Fruit fly (Drosophila melanogaster) whole organism, embryonic: ENCODE measurements around the gene CG34162.

Experiments
- Ada2b ChIP-seq: fragments of 200-800 bp; sonication (Bioruptor generic); IDR thresholded peaks from 2 replicates; pipeline ENCODE4 v1.3.6; 2022; ENCODE audit warnings: missing biosample characterization, missing genetic modification characterization
- Bgb ChIP-seq: fragments of 200-800 bp; sonication (Bioruptor generic); IDR thresholded peaks from 2 replicates; pipeline ENCODE4 v1.3.6; 2022; ENCODE audit warnings: missing biosample characterization, missing genetic modification characterization; ENCODE audit not compliant: partially characterized antibody
- CG10366 ChIP-seq: fragments of 200-800 bp; sonication (Bioruptor generic); IDR thresholded peaks from 2 replicates; pipeline ENCODE4 v1.3.6; 2022; ENCODE audit warnings: missing biosample characterization, missing genetic modification characterization
- CG10462 ChIP-seq: fragments of 200-800 bp; sonication (Bioruptor generic); optimal IDR thresholded peaks from 2 replicates; lab custom pipeline; 2016; ENCODE audit warnings: missing biosample characterization, missing genetic modification characterization
- CG11456 ChIP-seq: fragments of 200-800 bp; sonication (Bioruptor generic); IDR thresholded peaks from 3 replicates; pipeline ENCODE4 v1.3.6; 2022; ENCODE audit warnings: missing biosample characterization, missing genetic modification characterization
- CG12155 ChIP-seq: fragments of 200-800 bp; sonication (Bioruptor generic); optimal IDR thresholded peaks from 3 replicates; lab custom pipeline; 2016; ENCODE audit warnings: missing biosample characterization, missing genetic modification characterization
- CG12219 ChIP-seq: fragments of 200-800 bp; sonication (Bioruptor generic); optimal IDR thresholded peaks from 3 replicates; lab custom pipeline; 2018; ENCODE audit warnings: missing biosample characterization, mild to moderate bottlenecking, missing genetic modification characterization
- CG12942 ChIP-seq: fragments of 200-800 bp; sonication (Bioruptor generic); optimal IDR thresholded peaks from 3 replicates; lab custom pipeline; 2016; ENCODE audit warnings: missing biosample characterization, missing genetic modification characterization
- CG15073 ChIP-seq: fragments of 200-800 bp; sonication (Bioruptor generic); optimal IDR thresholded peaks from 2 replicates; lab custom pipeline; 2016; ENCODE audit warnings: missing biosample characterization, missing genetic modification characterization
- CG15269 ChIP-seq: fragments of 200-800 bp; sonication (Bioruptor generic); optimal IDR thresholded peaks from 2 replicates; lab custom pipeline; 2018; ENCODE audit warnings: missing biosample characterization, mild to moderate bottlenecking, missing genetic modification characterization, moderate library complexity
- CG18619 ChIP-seq: fragments of 200-800 bp; sonication (Bioruptor generic); optimal IDR thresholded peaks from 3 replicates; lab custom pipeline; 2017; ENCODE audit warnings: missing biosample characterization, mild to moderate bottlenecking, missing genetic modification characterization
- CG30020 ChIP-seq: fragments of 200-800 bp; optimal IDR thresholded peaks from 2 replicates; lab custom pipeline; 2019; ENCODE audit warnings: missing biosample characterization, mild to moderate bottlenecking, missing genetic modification characterization, moderate library complexity
- CG3163 ChIP-seq: fragments of 200-800 bp; sonication (Bioruptor generic); optimal IDR thresholded peaks from 3 replicates; lab custom pipeline; 2016; ENCODE audit warnings: missing biosample characterization, missing genetic modification characterization
- CG3407 ChIP-seq: fragments of 200-800 bp; sonication (Bioruptor generic); optimal IDR thresholded peaks from 2 replicates; lab custom pipeline; 2018; ENCODE audit warnings: missing biosample characterization, mild to moderate bottlenecking, missing genetic modification characterization
- CG5245 ChIP-seq: fragments of 200-800 bp; sonication (Bioruptor generic); optimal IDR thresholded peaks from 3 replicates; lab custom pipeline; 2016; ENCODE audit warnings: missing biosample characterization, missing genetic modification characterization
- CG6272 ChIP-seq: fragments of 200-800 bp; sonication (Bioruptor generic); IDR thresholded peaks from 2 replicates; pipeline ENCODE4 v1.3.6; 2022; ENCODE audit warnings: missing biosample characterization, missing genetic modification characterization
- CG6791 ChIP-seq: fragments of 200-800 bp; sonication (Bioruptor generic); IDR thresholded peaks from 3 replicates; pipeline ENCODE4 v1.3.6; 2022; ENCODE audit warnings: missing biosample characterization, missing genetic modification characterization; ENCODE audit not compliant: partially characterized antibody
- CG7556 ChIP-seq: fragments of 200-800 bp; sonication (Bioruptor generic); optimal IDR thresholded peaks from 2 replicates; lab custom pipeline; 2017; ENCODE audit warnings: missing biosample characterization, mild to moderate bottlenecking, missing genetic modification characterization
- CG8765 ChIP-seq: fragments of 200-800 bp; sonication (Bioruptor generic); IDR thresholded peaks from 2 replicates; pipeline ENCODE4 v1.3.6; 2022; ENCODE audit warnings: missing biosample characterization, missing genetic modification characterization
- CHES-1-like ChIP-seq: fragments of 200-800 bp; sonication (Bioruptor generic); optimal IDR thresholded peaks from 2 replicates; lab custom pipeline; 2016; ENCODE audit warnings: missing biosample characterization, missing genetic modification characterization
- Camta ChIP-seq: fragments of 200-800 bp; sonication (Bioruptor generic); optimal IDR thresholded peaks from 2 replicates; lab custom pipeline; 2016; ENCODE audit warnings: missing biosample characterization, missing genetic modification characterization
- D19B ChIP-seq: fragments of 200-800 bp; sonication (Bioruptor generic); optimal IDR thresholded peaks from 2 replicates; lab custom pipeline; 2017; ENCODE audit warnings: missing biosample characterization, mild to moderate bottlenecking, missing genetic modification characterization
- Dp ChIP-seq: fragments of 200-800 bp; sonication (Bioruptor generic); optimal IDR thresholded peaks from 2 replicates; lab custom pipeline; 2018; ENCODE audit warnings: missing biosample characterization, mild to moderate bottlenecking, missing genetic modification characterization, moderate library complexity
- H2.0 ChIP-seq: fragments of 200-800 bp; sonication (Bioruptor generic); IDR thresholded peaks from 2 replicates; pipeline ENCODE4 v1.3.6; 2022; ENCODE audit warnings: missing biosample characterization, missing genetic modification characterization
- Hr3 ChIP-seq: fragments of 200-800 bp; sonication (Bioruptor generic); optimal IDR thresholded peaks from 3 replicates; lab custom pipeline; 2016; ENCODE audit warnings: missing biosample characterization, missing genetic modification characterization
- Hr39 ChIP-seq: fragments of >200 bp; optimal IDR thresholded peaks from 2 replicates; lab custom pipeline; 2017
- Hr51 ChIP-seq, 2 experiments: fragments of 200-800 bp; sonication (Bioruptor generic); optimal IDR thresholded peaks; 2 replicates in 1 of 2; 3 replicates in 1 of 2; lab custom pipeline; 2016 to 2018; ENCODE audit warnings: missing biosample characterization in 2 of 2, missing genetic modification characterization in 2 of 2, mild to moderate bottlenecking in 1 of 2, moderate library complexity in 1 of 2
- Mrtf ChIP-seq: fragments of 200-800 bp; sonication (Bioruptor generic); IDR thresholded peaks from 3 replicates; pipeline ENCODE4 v1.3.6; 2022; ENCODE audit warnings: missing biosample characterization, missing genetic modification characterization
- NC2β ChIP-seq: fragments of 200-800 bp; sonication (Bioruptor generic); optimal IDR thresholded peaks from 2 replicates; lab custom pipeline; 2016; ENCODE audit warnings: missing biosample characterization, missing genetic modification characterization
- Pdp1 ChIP-seq, 2 experiments: fragments of 200-800 bp; sonication (Bioruptor generic); optimal IDR thresholded peaks; 3 replicates each; lab custom pipeline; 2016; ENCODE audit warnings: missing biosample characterization in 2 of 2, missing genetic modification characterization in 2 of 2, mild to moderate bottlenecking in 1 of 2, moderate library complexity in 1 of 2
- Six4 ChIP-seq: fragments of 200-800 bp; sonication (Bioruptor generic); optimal IDR thresholded peaks from 2 replicates; lab custom pipeline; 2016; ENCODE audit warnings: missing biosample characterization, missing genetic modification characterization
- Sox100B ChIP-seq: fragments of 200-800 bp; sonication (Bioruptor generic); optimal IDR thresholded peaks from 3 replicates; lab custom pipeline; 2018; ENCODE audit warnings: missing biosample characterization, mild to moderate bottlenecking, missing genetic modification characterization
- Sox102F ChIP-seq: fragments of 200-800 bp; sonication (Bioruptor generic); optimal IDR thresholded peaks from 2 replicates; lab custom pipeline; 2018; ENCODE audit warnings: missing biosample characterization, mild to moderate bottlenecking, missing genetic modification characterization, moderate library complexity
- Taf1 ChIP-seq: fragments of 200-800 bp; sonication (Bioruptor generic); IDR thresholded peaks from 2 replicates; pipeline ENCODE4 v1.3.6; 2022; ENCODE audit warnings: missing biosample characterization, missing genetic modification characterization
- ac ChIP-seq: fragments of 200-800 bp; sonication (Bioruptor generic); optimal IDR thresholded peaks from 3 replicates; lab custom pipeline; 2017; ENCODE audit warnings: missing biosample characterization, mild to moderate bottlenecking, missing genetic modification characterization
- amos ChIP-seq: fragments of 200-800 bp; sonication (Bioruptor generic); IDR thresholded peaks from 2 replicates; pipeline ENCODE4 v1.3.6; 2022; ENCODE audit warnings: missing biosample characterization, missing genetic modification characterization; ENCODE audit not compliant: partially characterized antibody
- ase ChIP-seq: fragments of 200-800 bp; sonication (Bioruptor generic); IDR thresholded peaks from 3 replicates; pipeline ENCODE4 v1.3.6; 2022; ENCODE audit warnings: missing biosample characterization, missing genetic modification characterization
- cad ChIP-seq: fragments of >200 bp; optimal IDR thresholded peaks from 2 replicates; lab custom pipeline; 2017; ENCODE audit warnings: missing biosample characterization, missing genetic modification characterization
- eyg ChIP-seq: fragments of 200-800 bp; sonication (Bioruptor generic); optimal IDR thresholded peaks from 3 replicates; lab custom pipeline; 2016; ENCODE audit warnings: missing biosample characterization, missing genetic modification characterization
- grau ChIP-seq: fragments of 200-800 bp; optimal IDR thresholded peaks from 3 replicates; lab custom pipeline; 2019; ENCODE audit warnings: missing biosample characterization, mild to moderate bottlenecking, missing genetic modification characterization, moderate library complexity
- ham ChIP-seq: fragments of 200-800 bp; sonication (Bioruptor generic); IDR thresholded peaks from 2 replicates; pipeline ENCODE4 v1.3.6; 2022; ENCODE audit warnings: missing biosample characterization, missing genetic modification characterization
- inv ChIP-seq: fragments of 200-800 bp; sonication (Bioruptor generic); IDR thresholded peaks from 2 replicates; pipeline ENCODE4 v1.3.6; 2022; ENCODE audit warnings: missing biosample characterization, missing genetic modification characterization; ENCODE audit not compliant: partially characterized antibody
- lmd ChIP-seq: fragments of 200-800 bp; sonication (Bioruptor generic); IDR thresholded peaks from 2 replicates; pipeline ENCODE4 v1.3.6; 2022; ENCODE audit warnings: missing biosample characterization, missing genetic modification characterization
- maf-S ChIP-seq: fragments of 200-800 bp; sonication (Bioruptor generic); optimal IDR thresholded peaks from 2 replicates; lab custom pipeline; 2016; ENCODE audit warnings: missing biosample characterization, missing genetic modification characterization
- psq ChIP-seq: fragments of 200-800 bp; sonication (Bioruptor generic); optimal IDR thresholded peaks from 2 replicates; lab custom pipeline; 2017; ENCODE audit warnings: missing biosample characterization, missing genetic modification characterization
- scrt ChIP-seq: fragments of 200-800 bp; sonication (Bioruptor generic); optimal IDR thresholded peaks from 2 replicates; lab custom pipeline; 2018; ENCODE audit warnings: missing biosample characterization, mild to moderate bottlenecking, missing genetic modification characterization, moderate library complexity
- sens ChIP-seq: fragments of 200-800 bp; sonication (Bioruptor generic); peaks from one replicate; lab custom pipeline; 2016; ENCODE audit warnings: missing biosample characterization, missing genetic modification characterization
- sr ChIP-seq: fragments of 200-800 bp; sonication (Bioruptor generic); IDR thresholded peaks from 3 replicates; pipeline ENCODE4 v1.3.6; 2022; ENCODE audit warnings: missing biosample characterization, missing genetic modification characterization
- tx ChIP-seq: fragments of 200-800 bp; sonication (Bioruptor generic); optimal IDR thresholded peaks from 2 replicates; lab custom pipeline; 2016; ENCODE audit warnings: missing biosample characterization, missing genetic modification characterization
- wor ChIP-seq: fragments of 200-800 bp; sonication (Bioruptor generic); IDR thresholded peaks from 2 replicates; pipeline ENCODE4 v1.3.6; 2022; ENCODE audit warnings: missing biosample characterization, missing genetic modification characterization
- z ChIP-seq: fragments of 200-800 bp; sonication (Bioruptor generic); IDR thresholded peaks from 3 replicates; pipeline ENCODE4 v1.3.6; 2022; ENCODE audit warnings: missing biosample characterization, missing genetic modification characterization

Gene CG34162

DNA sequence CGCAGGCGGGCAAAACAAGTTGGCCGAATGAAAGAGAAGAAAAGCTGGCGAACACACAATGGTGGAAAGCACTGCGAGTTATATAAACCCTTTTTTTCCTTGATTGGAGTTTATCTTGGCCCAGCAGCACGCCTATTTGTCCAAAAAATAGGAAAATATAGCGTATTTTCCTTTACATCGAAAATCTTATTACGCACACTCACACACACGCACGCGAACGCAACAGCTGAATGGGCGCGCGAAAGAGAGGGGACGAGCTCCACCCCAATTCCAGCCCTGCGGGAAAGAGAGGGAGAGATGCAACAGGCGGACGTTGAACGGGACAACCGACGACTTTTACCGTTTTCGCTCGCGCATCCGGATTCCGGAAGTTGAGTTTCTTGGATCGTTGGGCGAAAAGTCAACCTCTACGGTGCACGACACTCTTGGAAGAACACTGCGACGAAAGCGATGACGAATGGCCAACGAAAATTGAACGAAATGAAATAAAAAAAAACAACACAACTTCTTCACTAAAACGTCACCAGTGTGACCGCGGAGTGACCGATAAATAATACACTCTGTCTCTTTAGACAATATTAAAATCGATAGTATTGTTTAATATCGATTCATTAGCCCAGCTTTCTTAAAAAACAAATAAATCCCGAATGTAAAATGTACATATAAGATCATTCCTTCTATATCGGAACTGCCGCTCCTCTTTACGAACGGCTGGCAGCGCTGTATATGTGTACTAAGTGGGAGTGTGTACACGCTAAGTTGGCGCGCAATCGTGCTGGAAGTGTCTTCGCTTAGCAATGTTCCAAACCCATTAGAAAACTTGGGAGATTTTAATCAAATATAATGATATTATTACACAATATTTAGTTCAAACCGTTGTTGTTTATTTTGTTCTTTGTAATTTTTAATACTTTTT lies 14.8 kb upstream of the CG34162 start, which contains the start of the genes Dlg5 and CG4970 (continued):
- TF ChIP-seq CG8765 (GFP tag; lab: Robert Waterston, UW) = no peak
- no peak for TF ChIP-seq Mrtf
- no peak for TF ChIP-seq sr
- TF ChIP-seq ase (GFP tag; lab: Robert Waterston, UW) = no peak
- no peak for TF ChIP-seq z (GFP tag; lab: Robert Waterston, UW)
- TF ChIP-seq CG15269 (tag; lab: Kevin White, UChicago) = no peak
- no peak for TF ChIP-seq CG3163 (GFP tag; lab: Kevin White, UChicago)
- TF ChIP-seq Hr51 (GFP tag; optimal IDR thresholded peaks at IDR 0.05; lab: Kevin White, UChicago) = no peak
- TF ChIP-seq CG6272 (GFP tag; lab: Robert Waterston, UW) = no peak
- TF ChIP-seq ham = no peak
- peak in 1 of 2 experiments; percentile 97 for TF ChIP-seq Pdp1 (GFP tag; optimal IDR thresholded peaks at IDR 0.05; lab: Kevin White, UChicago)
- TF ChIP-seq amos = peak; percentile 84
- no peak for TF ChIP-seq CG30020
- no peak for TF ChIP-seq CG7556 (GFP tag; lab: Kevin White, UChicago)
- no peak for TF ChIP-seq maf-S (GFP tag; lab: Kevin White, UChicago)
- no peak for TF ChIP-seq CG10462 (GFP tag; lab: Kevin White, UChicago)
- TF ChIP-seq Sox102F = no peak
- TF ChIP-seq lmd = no peak
- TF ChIP-seq CG12219 = no peak
- no peak for TF ChIP-seq cad (GFP tag; lab: Kevin White, UChicago)
- peak; percentile 76 for TF ChIP-seq inv (GFP tag; lab: Robert Waterston, UW)
- TF ChIP-seq CG10366 (GFP tag; lab: Robert Waterston, UW) = no peak
- peak; percentile 81 for TF ChIP-seq Bgb
- peak; percentile 100 for TF ChIP-seq scrt (GFP tag; lab: Kevin White, UChicago)
- no peak for TF ChIP-seq CG12942
- no peak for TF ChIP-seq psq (GFP tag; lab: Kevin White, UChicago)
- TF ChIP-seq Hr3 (GFP tag; lab: Kevin White, UChicago) = no peak
- no peak for TF ChIP-seq ac (GFP tag; lab: Kevin White, UChicago)
- TF ChIP-seq Taf1 (GFP tag; lab: Robert Waterston, UW) = no peak
- TF ChIP-seq CG18619 (GFP tag; lab: Kevin White, UChicago) = no peak
- TF ChIP-seq sens = peak; percentile 57
- TF ChIP-seq wor = no peak
- TF ChIP-seq Dp (GFP tag; lab: Kevin White, UChicago) = peak; percentile 64
- TF ChIP-seq Sox100B = no peak
- no peak for TF ChIP-seq eyg (GFP tag; lab: Kevin White, UChicago)
- TF ChIP-seq CG15073 (GFP tag; lab: Kevin White, UChicago) = no peak
- no peak for TF ChIP-seq H2.0
- TF ChIP-seq CG5245 = no peak
- TF ChIP-seq CG12155 = no peak
- no peak for TF ChIP-seq Hr39
- TF ChIP-seq CG6791 (GFP tag; lab: Robert Waterston, UW) = peak; percentile 74
- TF ChIP-seq tx (GFP tag; lab: Kevin White, UChicago) = no peak
- TF ChIP-seq Six4 (GFP tag; lab: Kevin White, UChicago) = no peak
- TF ChIP-seq D19B = no peak
- no peak for TF ChIP-seq CG3407
- TF ChIP-seq grau = no peak
- peak; percentile 35 for TF ChIP-seq NC2β (GFP tag; lab: Kevin White, UChicago)
- no peak for TF ChIP-seq Camta
- no peak for TF ChIP-seq CG11456
- no peak for TF ChIP-seq Ada2b
- no peak for TF ChIP-seq CHES-1-like (GFP tag; lab: Kevin White, UChicago)
